Worm (Caenorhabditis elegans) whole organism, dauer: ENCODE data around the gene T25B9.6.

Source experiments
- unc-62 ChIP-seq: sonication (generic microtip); optimal IDR thresholded peaks from 2 replicates; lab custom pipeline; 2017; ENCODE audit warnings: missing biosample characterization, missing genetic modification reagents, missing genetic modification characterization

The T25B9.6 gene

ce11 chrIV:10799354-10799753, 41.4 kb downstream of the T25B9.6 start, which contains the start of gene zipt-2.1:
TSS of gene zipt-2.1 (plus strand) at chrIV:10799654.
- no peak for TF ChIP-seq unc-62 (GFP tag; lab: Kevin White, UChicago)

DNA sequence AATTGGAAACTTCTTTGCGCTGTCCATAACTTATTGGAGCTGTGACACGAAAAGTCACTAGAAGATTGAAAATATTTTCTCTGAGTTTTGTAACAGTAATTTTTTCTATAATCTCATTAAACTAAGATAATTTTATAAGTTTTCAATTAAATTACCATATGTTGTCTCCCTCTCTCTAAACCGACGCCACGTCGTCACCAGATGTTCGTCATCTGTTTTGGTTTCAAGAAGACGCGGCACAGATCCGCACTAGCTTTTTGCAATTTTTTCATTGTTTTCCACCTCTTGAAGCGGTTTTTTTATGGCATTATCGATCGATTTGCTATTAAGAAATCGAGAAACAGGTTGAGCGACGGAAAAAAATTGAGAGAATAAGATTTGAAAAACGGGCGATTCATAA, 46.0 kb downstream of the T25B9.6 start:
- TF ChIP-seq unc-62 (GFP tag; lab: Kevin White, UChicago) = no peak
